Fruit fly (Drosophila melanogaster) whole organism: ENCODE measurements around the gene Nup154.

ENCODE experiments used
- CG8478 ChIP-seq: fragments of >200 bp; optimal IDR thresholded peaks from 2 replicates; lab custom pipeline; 2018; ENCODE audit warnings: inconsistent platforms
- psq ChIP-seq: fragments of >200 bp; optimal IDR thresholded peaks from 2 replicates; lab custom pipeline; 2017

dm6 chr2L:11021606-11022005 is 17.0 kb downstream of the Nup154 start:
- no peak for TF ChIP-seq CG8478 (lab: Kevin White, UChicago)
- no peak for TF ChIP-seq psq (lab: Kevin White, UChicago)
